Worm (Caenorhabditis elegans) whole organism, young adult: Measurements from ENCODE around the gene C06E2.2.

Experiments
- B0019.2 ChIP-seq: fragments of 200-800 bp; sonication (Bioruptor generic); conservative IDR thresholded peaks from 2 replicates; pipeline ENCODE4 v1.3.6; 2022; ENCODE audit warnings: missing genetic modification reagents, missing genetic modification characterization, missing compliant biosample characterization
- B0035.1 ChIP-seq: sonication (generic microtip); optimal IDR thresholded peaks from 2 replicates; lab custom pipeline; 2016; ENCODE audit warnings: missing genetic modification characterization, mild to moderate bottlenecking, missing compliant biosample characterization, missing genotype, missing genetic modification reagents
- B0336.3 ChIP-seq: fragments of 200-800 bp; sonication (Bioruptor generic); IDR thresholded peaks from 2 replicates; pipeline ENCODE4 v1.3.6; 2022; ENCODE audit warnings: missing genetic modification characterization, missing compliant biosample characterization
- C17E4.6 ChIP-seq: fragments of 200-800 bp; sonication (Bioruptor generic); IDR thresholded peaks from 2 replicates; pipeline ENCODE4 v1.3.6; 2022; ENCODE audit warnings: missing genetic modification reagents, missing genetic modification characterization, missing compliant biosample characterization
- F52B5.7 ChIP-seq: sonication (generic microtip); optimal IDR thresholded peaks from 2 replicates; lab custom pipeline; 2016; ENCODE audit warnings: mild to moderate bottlenecking, missing genetic modification characterization, missing compliant biosample characterization
- F57C9.4 ChIP-seq: sonication (generic microtip); optimal IDR thresholded peaks from 2 replicates; lab custom pipeline; 2017; ENCODE audit warnings: mild to moderate bottlenecking, missing genetic modification characterization, missing compliant biosample characterization
- T26A5.8 ChIP-seq: sonication (generic microtip); optimal IDR thresholded peaks from 2 replicates; lab custom pipeline; 2016; ENCODE audit warnings: missing genetic modification characterization, missing compliant biosample characterization
- ZK185.1 ChIP-seq: sonication (generic microtip); optimal IDR thresholded peaks from 2 replicates; lab custom pipeline; 2016; ENCODE audit warnings: mild to moderate bottlenecking, missing genetic modification characterization, missing compliant biosample characterization; ENCODE audit not compliant: poor library complexity, severe bottlenecking
- ama-1 ChIP-seq, 3 experiments: fragments of 150-350 bp in 1 of 3; sonication (generic microtip) in 2 of 3; optimal IDR thresholded peaks; 2 replicates each; lab custom pipeline; 2014 to 2018; ENCODE audit warnings: missing biosample characterization in 2 of 3, missing genetic modification characterization in 2 of 3, missing genetic modification reagents in 2 of 3
- bed-2 ChIP-seq: fragments of 200-800 bp; sonication (Bioruptor generic); IDR thresholded peaks from 2 replicates; pipeline ENCODE4 v1.3.6; 2022; ENCODE audit warnings: missing genetic modification reagents, missing genetic modification characterization, missing compliant biosample characterization
- ceh-100 ChIP-seq: fragments of 200-800 bp; sonication (Bioruptor generic); IDR thresholded peaks from 2 replicates; pipeline ENCODE4 v1.3.6; 2022; ENCODE audit warnings: missing genetic modification reagents, missing genetic modification characterization, missing compliant biosample characterization
- ceh-27 ChIP-seq: fragments of 200-800 bp; sonication (Bioruptor generic); optimal IDR thresholded peaks from 2 replicates; lab custom pipeline; 2018; ENCODE audit warnings: mild to moderate bottlenecking, missing genetic modification characterization, moderate library complexity, missing compliant biosample characterization
- ceh-40 ChIP-seq: fragments of 200-800 bp; sonication (Bioruptor generic); IDR thresholded peaks from 2 replicates; pipeline ENCODE4 v1.3.6; 2022; ENCODE audit warnings: missing genetic modification characterization, missing compliant biosample characterization
- ets-4 ChIP-seq: fragments of 200-800 bp; sonication (Bioruptor generic); optimal IDR thresholded peaks from 2 replicates; lab custom pipeline; 2018; ENCODE audit warnings: mild to moderate bottlenecking, missing genetic modification characterization, missing compliant biosample characterization
- gei-17 ChIP-seq: fragments of 200-800 bp; sonication (Bioruptor generic); optimal IDR thresholded peaks from 2 replicates; lab custom pipeline; 2018; ENCODE audit warnings: mild to moderate bottlenecking, missing genetic modification characterization, missing compliant biosample characterization
- him-1 ChIP-seq: sonication (generic microtip); optimal IDR thresholded peaks from 2 replicates; lab custom pipeline; 2016; ENCODE audit warnings: missing genotype, missing genetic modification reagents, missing genetic modification characterization, missing compliant biosample characterization
- hlh-26 ChIP-seq: fragments of 200-800 bp; sonication (Bioruptor generic); conservative IDR thresholded peaks from 2 replicates; pipeline ENCODE4 v1.3.6; 2022; ENCODE audit warnings: missing genetic modification reagents, missing genetic modification characterization, missing compliant biosample characterization
- lin-35 ChIP-seq, 3 experiments: fragments of 150-350 bp in 2 of 3; sonication (generic microtip) in 1 of 3; optimal IDR thresholded peaks; 2 replicates each; lab custom pipeline; 2014 to 2018; ENCODE audit warnings: missing biosample characterization in 3 of 3, missing genetic modification characterization in 3 of 3, missing genetic modification reagents in 3 of 3
- lin-40 ChIP-seq: sonication (generic microtip); optimal IDR thresholded peaks from 2 replicates; lab custom pipeline; 2016; ENCODE audit warnings: missing genetic modification characterization, mild to moderate bottlenecking, missing compliant biosample characterization, missing genotype, missing genetic modification reagents
- lir-1 ChIP-seq: fragments of 200-800 bp; sonication (Bioruptor generic); conservative IDR thresholded peaks from 2 replicates; pipeline ENCODE4 v1.3.6; 2022; ENCODE audit warnings: missing genetic modification reagents, missing genetic modification characterization, missing compliant biosample characterization
- lsl-1 ChIP-seq: fragments of 200-800 bp; sonication (Bioruptor generic); optimal IDR thresholded peaks from 2 replicates; lab custom pipeline; 2018; ENCODE audit warnings: mild to moderate bottlenecking, missing genetic modification characterization, moderate library complexity, missing compliant biosample characterization
- lsy-27 ChIP-seq: sonication (generic microtip); optimal IDR thresholded peaks from 2 replicates; lab custom pipeline; 2017; ENCODE audit warnings: missing genetic modification characterization, mild to moderate bottlenecking, missing compliant biosample characterization, antibody characterized with exemption, missing genotype, borderline replicate concordance; ENCODE audit not compliant: insufficient read depth
- madf-8 ChIP-seq: fragments of 200-800 bp; sonication (Bioruptor generic); conservative IDR thresholded peaks from 2 replicates; pipeline ENCODE4 v1.3.6; 2022; ENCODE audit warnings: missing genetic modification reagents, missing genetic modification characterization, missing compliant biosample characterization
- mes-4 ChIP-seq: sonication (generic microtip); optimal IDR thresholded peaks from 2 replicates; lab custom pipeline; 2016; ENCODE audit warnings: missing genotype, missing genetic modification characterization, missing compliant biosample characterization
- mxl-1 ChIP-seq: sonication (generic microtip); optimal IDR thresholded peaks from 2 replicates; lab custom pipeline; 2016; ENCODE audit warnings: missing genetic modification characterization, missing compliant biosample characterization
- nfya-1 ChIP-seq: sonication (generic microtip); optimal IDR thresholded peaks from 2 replicates; lab custom pipeline; 2017; ENCODE audit warnings: antibody characterized with exemption, missing compliant biosample characterization, missing genetic modification characterization, borderline replicate concordance; ENCODE audit not compliant: insufficient read depth
- nfya-2 ChIP-seq: fragments of 200-800 bp; sonication (Bioruptor generic); IDR thresholded peaks from 2 replicates; pipeline ENCODE4 v1.3.6; 2022; ENCODE audit warnings: missing genetic modification reagents, missing genetic modification characterization, missing compliant biosample characterization
- nhr-90 ChIP-seq: sonication (generic microtip); optimal IDR thresholded peaks from 2 replicates; lab custom pipeline; 2016; ENCODE audit warnings: missing genotype, mild to moderate bottlenecking, missing genetic modification characterization, missing compliant biosample characterization
- snpc-1.1 ChIP-seq: sonication (generic microtip); optimal IDR thresholded peaks from 2 replicates; lab custom pipeline; 2017; ENCODE audit warnings: missing genetic modification characterization, mild to moderate bottlenecking, missing compliant biosample characterization, antibody characterized with exemption, moderate library complexity, missing genotype, missing genetic modification reagents; ENCODE audit not compliant: insufficient read depth
- snpc-1.3 ChIP-seq: sonication (generic microtip); optimal IDR thresholded peaks from 2 replicates; lab custom pipeline; 2017; ENCODE audit warnings: missing genetic modification characterization, mild to moderate bottlenecking, missing compliant biosample characterization, antibody characterized with exemption, moderate library complexity, missing genotype, missing genetic modification reagents; ENCODE audit not compliant: insufficient read depth
- snpc-4 ChIP-seq, 5 experiments: fragments of 150-350 bp in 1 of 5; sonication (generic microtip) in 4 of 5; optimal IDR thresholded peaks; 2 replicates each; lab custom pipeline; 2014 to 2018; ENCODE audit warnings: missing genetic modification characterization in 5 of 5, missing biosample characterization in 3 of 5, antibody characterized with exemption in 2 of 5, mild to moderate bottlenecking in 2 of 5, missing compliant biosample characterization in 2 of 5, missing genotype in 2 of 5, moderate library complexity in 2 of 5, missing genetic modification reagents in 1 of 5
- tlf-1 ChIP-seq: fragments of 200-800 bp; sonication (Bioruptor generic); optimal IDR thresholded peaks from 2 replicates; lab custom pipeline; 2018; ENCODE audit warnings: mild to moderate bottlenecking, missing genetic modification characterization, missing compliant biosample characterization
- xnd-1 ChIP-seq: sonication (generic microtip); optimal IDR thresholded peaks from 2 replicates; lab custom pipeline; 2016; ENCODE audit warnings: missing genotype, missing genetic modification reagents, missing genetic modification characterization, missing compliant biosample characterization
- zim-3 ChIP-seq: sonication (generic microtip); optimal IDR thresholded peaks from 2 replicates; lab custom pipeline; 2017; ENCODE audit warnings: mild to moderate bottlenecking, missing genetic modification characterization, moderate library complexity, missing compliant biosample characterization
- ztf-28 ChIP-seq: fragments of 200-800 bp; sonication (Bioruptor generic); IDR thresholded peaks from 2 replicates; pipeline ENCODE4 v1.3.6; 2022; ENCODE audit warnings: missing genetic modification reagents, missing genetic modification characterization, missing compliant biosample characterization
- ztf-6 ChIP-seq: fragments of 200-800 bp; sonication (Bioruptor generic); IDR thresholded peaks from 2 replicates; pipeline ENCODE4 v1.3.6; 2022; ENCODE audit warnings: missing genetic modification reagents, missing genetic modification characterization, missing compliant biosample characterization

The C06E2.2 gene

ce11 chrX:8926341-8926740, 46.9 kb downstream of the C06E2.2 start:
- no peak for TF ChIP-seq lsy-27
- no peak for TF ChIP-seq B0336.3 (GFP tag; lab: Robert Waterston, UW)
- TF ChIP-seq lsl-1: no peak
- no peak for TF ChIP-seq snpc-1.1 (tag; lab: Kevin White, UChicago)
- no peak for TF ChIP-seq hlh-26 (GFP tag; lab: Robert Waterston, UW)
- no peak for TF ChIP-seq lir-1 (GFP tag; lab: Robert Waterston, UW)
- TF ChIP-seq zim-3: no peak

- no peak for TF ChIP-seq B0035.1 (tag; lab: Kevin White, UChicago)
- no peak for TF ChIP-seq lin-40 (tag; lab: Kevin White, UChicago)
- no peak for TF ChIP-seq lin-35 (GFP tag; optimal IDR thresholded peaks at IDR 0.05; lab: Kevin White, UChicago)
- TF ChIP-seq xnd-1: no peak
- no peak for TF ChIP-seq F57C9.4
- TF ChIP-seq nfya-2 (GFP tag; lab: Robert Waterston, UW): no peak
- no peak for TF ChIP-seq B0336.3 (GFP tag; lab: Robert Waterston, UW)
- no peak for TF ChIP-seq ets-4 (GFP tag; lab: Kevin White, UChicago)
- no peak for TF ChIP-seq nfya-1 (tag; lab: Kevin White, UChicago)
- TF ChIP-seq ama-1 (optimal IDR thresholded peaks at IDR 0.05; lab: Kevin White, UChicago): no peak
- TF ChIP-seq ama-1 (GFP tag; optimal IDR thresholded peaks at IDR 0.05; lab: Kevin White, UChicago): no peak
- TF ChIP-seq ztf-6 (GFP tag; lab: Robert Waterston, UW): no peak
- no peak for TF ChIP-seq bed-2 (GFP tag; lab: Robert Waterston, UW)
- TF ChIP-seq, all 124 proteins: peak for 0
These were observed 47.4 kb downstream of the C06E2.2 start for ce11 chrX:8926865-8927264.

- TF ChIP-seq ZK185.1 (no peak), him-1 (tag; lab: Kevin White, UChicago) (no peak), ztf-6 (GFP tag; lab: Robert Waterston, UW) (no peak), mes-4 (no peak), mxl-1 (tag; lab: Kevin White, UChicago) (no peak), lin-40 (tag; lab: Kevin White, UChicago) (no peak), tlf-1 (GFP tag; lab: Kevin White, UChicago) (no peak), madf-8 (no peak), ceh-27 (no peak), F52B5.7 (no peak), C17E4.6 (GFP tag; lab: Robert Waterston, UW) (no peak), B0019.2 (GFP tag; lab: Robert Waterston, UW) (no peak), nhr-90 (tag; lab: Kevin White, UChicago) (no peak), ztf-28 (GFP tag; lab: Robert Waterston, UW) (no peak), ceh-40 (GFP tag; lab: Robert Waterston, UW) (no peak), T26A5.8 (no peak), gei-17 (no peak), ceh-100 (GFP tag; lab: Robert Waterston, UW) (no peak), snpc-4 (GFP tag; optimal IDR thresholded peaks at IDR 0.05; lab: Kevin White, UChicago) (no peak), snpc-4 (tag; optimal IDR thresholded peaks at IDR 0.05; lab: Kevin White, UChicago) (no peak), snpc-1.3 (tag; lab: Kevin White, UChicago) (no peak)
These were observed 50.2 kb downstream of the C06E2.2 start for ce11 chrX:8929688-8930087.
